Worm (Caenorhabditis elegans): ENCODE data around the gene T03F7.7.

ce11 chrV:11265482-11265881 lies 45.7 kb upstream of the T03F7.7 start, which contains the start of gene cln-3.1:
- TF ChIP-seq mec-3 (tag; optimal IDR thresholded peaks at IDR 0.05; ENCODE audit: borderline replicate concordance): no peak
- TF ChIP-seq lin-11 (tag; optimal IDR thresholded peaks at IDR 0.05): no peak
- no peak for TF ChIP-seq nhr-11 (tag; optimal IDR thresholded peaks at IDR 0.05)
- TF ChIP-seq ceh-48 (tag; optimal IDR thresholded peaks at IDR 0.05): no peak
- no peak for TF ChIP-seq fkh-6 (tag; optimal IDR thresholded peaks at IDR 0.05)
- no peak for TF ChIP-seq hlh-6 (tag; optimal IDR thresholded peaks at IDR 0.05)
- TF ChIP-seq nfya-1 (tag; optimal IDR thresholded peaks at IDR 0.05): no peak
- TF ChIP-seq Y22D7AL.16 (tag; optimal IDR thresholded peaks at IDR 0.05): no peak
- no peak for TF ChIP-seq unc-86 (tag; optimal IDR thresholded peaks at IDR 0.05)
- no peak for TF ChIP-seq pqm-1 (tag; optimal IDR thresholded peaks at IDR 0.05)
- no peak for TF ChIP-seq pax-1 (tag; optimal IDR thresholded peaks at IDR 0.05)

Data from whole organism, late embryonic.